Fruit fly (Drosophila melanogaster): Measurements from ENCODE around the gene Wdr82.
A peak's percentile ranks its signal among the peaks of the same experiment; 100 is the strongest.

The Wdr82 gene

dm6 chr2L:8382646-8383045 is 8.4 kb downstream of the Wdr82 start, which contains the start of the genes CG13392 and Rcd4:
Gene CG13392 (minus strand): TSS chr2L:8382807.
Gene Rcd4 (plus strand): TSS chr2L:8382861.
- TF ChIP-seq noc (tag; optimal IDR thresholded peaks at IDR 0.05), result peak; percentile 69

dm6 chr2L:8384108-8384601 is 9.9 kb downstream of the Wdr82 start, which contains the start of the genes Dad1 and CG13384:
Gene Dad1 (minus strand): TSS chr2L:8384137.
Gene CG13384 (plus strand): TSS chr2L:8384455.
- TF ChIP-seq noc (tag; optimal IDR thresholded peaks at IDR 0.05), result peak; percentile 97

- TF ChIP-seq noc (tag; optimal IDR thresholded peaks at IDR 0.05), result no peak
Measured at dm6 chr2L:8384985-8385519, 10.8 kb downstream of the Wdr82 start.

- TF ChIP-seq noc (tag; optimal IDR thresholded peaks at IDR 0.05), result no peak
Measured at dm6 chr2L:8385849-8386248, 11.6 kb downstream of the Wdr82 start.

- no peak for TF ChIP-seq noc (tag; optimal IDR thresholded peaks at IDR 0.05)
Measured at dm6 chr2L:8389231-8389630, 15.0 kb downstream of the Wdr82 start, which contains the start of gene CG42819. Gene CG42819 (minus strand): TSS chr2L:8389331.

dm6 chr2L:8392298-8392697 is 18.0 kb downstream of the Wdr82 start, which contains the start of gene CG42820:
Gene CG42820 (minus strand): TSS chr2L:8392398.
- TF ChIP-seq noc (tag; optimal IDR thresholded peaks at IDR 0.05), result no peak

- no peak for TF ChIP-seq noc (tag; optimal IDR thresholded peaks at IDR 0.05)
Measured at dm6 chr2L:8393122-8393521, 18.9 kb downstream of the Wdr82 start, which contains the start of gene Acp29AB. Gene Acp29AB (minus strand): TSS chr2L:8393222.

dm6 chr2L:8394180-8394579 is 19.9 kb downstream of the Wdr82 start, which contains the start of gene lectin-29Ca:
Gene lectin-29Ca (minus strand): TSS chr2L:8394280.
- TF ChIP-seq noc (tag; optimal IDR thresholded peaks at IDR 0.05), result no peak

dm6 chr2L:8394840-8395239 is 20.6 kb downstream of the Wdr82 start, which contains the start of gene Peritrophin-15b:
Gene Peritrophin-15b (minus strand): TSS chr2L:8394940.
- no peak for TF ChIP-seq noc (tag; optimal IDR thresholded peaks at IDR 0.05)

dm6 chr2L:8395996-8396699 is 21.9 kb downstream of the Wdr82 start, which contains the start of the genes Peritrophin-15a and CG13385:
Gene Peritrophin-15a (minus strand): TSS chr2L:8396096.
Gene CG13385 (plus strand): TSS chr2L:8396649.
- TF ChIP-seq noc (tag; optimal IDR thresholded peaks at IDR 0.05), result no peak

- TF ChIP-seq noc (tag; optimal IDR thresholded peaks at IDR 0.05), result no peak
Measured at dm6 chr2L:8398721-8399120, 24.5 kb downstream of the Wdr82 start, which contains the start of gene CG13386. Gene CG13386 (plus strand): TSS chr2L:8399021.

- no peak for TF ChIP-seq noc (tag; optimal IDR thresholded peaks at IDR 0.05)
Measured at dm6 chr2L:8399863-8400598, 25.8 kb downstream of the Wdr82 start, which contains the start of gene CG31898. Gene CG31898 (plus strand): TSS chr2L:8400421.

- TF ChIP-seq noc (tag; optimal IDR thresholded peaks at IDR 0.05), result no peak
Measured at dm6 chr2L:8402928-8403285, 28.6 kb downstream of the Wdr82 start, which contains the start of gene fy. Gene fy (minus strand): TSS chr2L:8403280.

- peak; percentile 44 for TF ChIP-seq noc (tag; optimal IDR thresholded peaks at IDR 0.05)
Measured at dm6 chr2L:8403286-8404270, 29.3 kb downstream of the Wdr82 start, which contains the start of gene emb. Gene emb (plus strand): TSS chr2L:8403573.
